Worm (Caenorhabditis elegans) whole organism, L4 larva: ENCODE results near the gene appg-2.

Source experiments
- F26F4.8 ChIP-seq: fragments of 200-800 bp; sonication (Bioruptor generic); conservative IDR thresholded peaks from 2 replicates; pipeline ENCODE4 v1.3.6; 2022; ENCODE audit warnings: missing genetic modification characterization, missing compliant biosample characterization
- Y105C5A.15 ChIP-seq: fragments of 200-800 bp; sonication (Bioruptor generic); IDR thresholded peaks from 2 replicates; pipeline ENCODE4 v1.3.6; 2022; ENCODE audit warnings: missing genetic modification characterization, missing compliant biosample characterization
- Y48G9A.11 ChIP-seq: fragments of 200-800 bp; sonication (Bioruptor generic); IDR thresholded peaks from 2 replicates; pipeline ENCODE4 v1.3.6; 2022; ENCODE audit warnings: missing genetic modification reagents, missing genetic modification characterization, missing compliant biosample characterization
- ZK337.2 ChIP-seq: fragments of 200-800 bp; sonication (Bioruptor generic); IDR thresholded peaks from 2 replicates; pipeline ENCODE4 v1.3.6; 2022; ENCODE audit warnings: missing genetic modification reagents, missing genetic modification characterization, missing compliant biosample characterization
- aha-1 ChIP-seq: fragments of 150-350 bp; peaks from one replicate; lab custom pipeline; 2014; ENCODE audit warnings: missing biosample characterization, missing genetic modification characterization
- aly-2 ChIP-seq: sonication (generic microtip); optimal IDR thresholded peaks from 2 replicates; lab custom pipeline; 2018; ENCODE audit warnings: missing biosample characterization, missing genetic modification characterization
- ama-1 ChIP-seq: fragments of 150-350 bp; optimal IDR thresholded peaks from 2 replicates; lab custom pipeline; 2014; ENCODE audit warnings: inconsistent platforms, mixed read lengths
- ceh-32 ChIP-seq: sonication (generic microtip); optimal IDR thresholded peaks from 2 replicates; lab custom pipeline; 2016; ENCODE audit warnings: mild to moderate bottlenecking, missing genetic modification characterization, missing compliant biosample characterization; ENCODE audit not compliant: poor library complexity
- ceh-44 ChIP-seq: fragments of 200-800 bp; sonication (Bioruptor generic); IDR thresholded peaks from 2 replicates; pipeline ENCODE4 v1.3.6; 2022; ENCODE audit warnings: missing genetic modification reagents, missing genetic modification characterization, missing compliant biosample characterization
- ceh-62 ChIP-seq: sonication (generic microtip); optimal IDR thresholded peaks from 2 replicates; lab custom pipeline; 2017; ENCODE audit warnings: missing biosample characterization, missing genetic modification characterization
- ceh-82 ChIP-seq: sonication (generic microtip); optimal IDR thresholded peaks from 2 replicates; lab custom pipeline; 2017; ENCODE audit warnings: missing biosample characterization, missing genetic modification characterization
- ces-1 ChIP-seq: fragments of 150-350 bp; sonication (generic microtip); optimal IDR thresholded peaks from 4 replicates; lab custom pipeline; 2014; ENCODE audit warnings: missing biosample characterization, missing genetic modification reagents, missing genetic modification characterization
- ctbp-1 ChIP-seq: fragments of 200-800 bp; sonication (Bioruptor generic); IDR thresholded peaks from 2 replicates; pipeline ENCODE4 v1.3.6; 2022; ENCODE audit warnings: missing genetic modification reagents, missing genetic modification characterization, missing compliant biosample characterization
- dmd-8 ChIP-seq: fragments of 200-800 bp; sonication (Bioruptor generic); IDR thresholded peaks from 2 replicates; pipeline ENCODE4 v1.3.6; 2022; ENCODE audit warnings: missing genetic modification characterization, missing compliant biosample characterization
- duxl-1 ChIP-seq: sonication (generic microtip); optimal IDR thresholded peaks from 2 replicates; lab custom pipeline; 2016; ENCODE audit warnings: mild to moderate bottlenecking, missing genetic modification characterization, moderate library complexity, missing compliant biosample characterization; ENCODE audit not compliant: poor library complexity
- dve-1 ChIP-seq: sonication (generic microtip); optimal IDR thresholded peaks from 2 replicates; lab custom pipeline; 2017; ENCODE audit warnings: antibody characterized with exemption, mild to moderate bottlenecking, missing genetic modification characterization, missing compliant biosample characterization; ENCODE audit not compliant: insufficient read depth
- fos-1 ChIP-seq: fragments of 150-350 bp; optimal IDR thresholded peaks from 2 replicates; lab custom pipeline; 2014; ENCODE audit warnings: missing biosample characterization, missing genetic modification characterization
- hif-1 ChIP-seq, 2 experiments: sonication (generic microtip); optimal IDR thresholded peaks; 2 replicates each; lab custom pipeline; 2016 to 2017; ENCODE audit warnings: missing compliant biosample characterization in 2 of 2, missing genetic modification characterization in 2 of 2, missing genetic modification reagents in 2 of 2, missing genotype in 2 of 2, mild to moderate bottlenecking in 1 of 2
- hlh-11 ChIP-seq: fragments of 200-800 bp; sonication (Bioruptor generic); optimal IDR thresholded peaks from 2 replicates; lab custom pipeline; 2018; ENCODE audit warnings: mild to moderate bottlenecking, missing genetic modification characterization, missing compliant biosample characterization
- hlh-30 ChIP-seq: sonication (generic microtip); optimal IDR thresholded peaks from 2 replicates; lab custom pipeline; 2017; ENCODE audit warnings: antibody characterized with exemption, mild to moderate bottlenecking, missing genetic modification characterization, missing compliant biosample characterization; ENCODE audit not compliant: insufficient read depth
- lin-13 ChIP-seq: fragments of 150-350 bp; optimal IDR thresholded peaks from 2 replicates; lab custom pipeline; 2014; ENCODE audit warnings: missing biosample characterization, missing genetic modification reagents, missing genetic modification characterization
- lin-38 ChIP-seq: fragments of 200-800 bp; sonication (Bioruptor generic); IDR thresholded peaks from 2 replicates; pipeline ENCODE4 v1.3.6; 2022; ENCODE audit warnings: missing genetic modification reagents, missing genetic modification characterization, missing compliant biosample characterization
- lsy-2 ChIP-seq, 2 experiments: fragments of 150-350 bp in 1 of 2; sonication (generic microtip) in 1 of 2; optimal IDR thresholded peaks; 2 replicates each; lab custom pipeline; 2014 to 2017; ENCODE audit warnings: missing biosample characterization in 2 of 2, missing genetic modification characterization in 2 of 2
- madf-5 ChIP-seq, 2 experiments: fragments of 200-800 bp; sonication (Bioruptor generic); IDR thresholded peaks; 2 replicates each; pipeline ENCODE4 v1.3.6; 2022; ENCODE audit warnings: missing compliant biosample characterization in 2 of 2, missing genetic modification characterization in 2 of 2
- mep-1 ChIP-seq: fragments of 150-350 bp; sonication (generic microtip); optimal IDR thresholded peaks from 3 replicates; lab custom pipeline; 2014; ENCODE audit warnings: missing biosample characterization, missing genetic modification characterization
- mes-2 ChIP-seq: sonication (generic microtip); optimal IDR thresholded peaks from 2 replicates; lab custom pipeline; 2016; ENCODE audit warnings: missing genotype, mild to moderate bottlenecking, missing genetic modification characterization, missing compliant biosample characterization; ENCODE audit not compliant: poor library complexity, severe bottlenecking
- mxl-3 ChIP-seq: fragments of 200-800 bp; sonication (Bioruptor generic); optimal IDR thresholded peaks from 2 replicates; lab custom pipeline; 2018; ENCODE audit warnings: mild to moderate bottlenecking, missing genetic modification characterization, missing compliant biosample characterization
- nhr-102 ChIP-seq: sonication (generic microtip); optimal IDR thresholded peaks from 2 replicates; lab custom pipeline; 2016; ENCODE audit warnings: mild to moderate bottlenecking, missing genetic modification characterization, moderate library complexity, missing compliant biosample characterization
- nhr-237 ChIP-seq: sonication (generic microtip); optimal IDR thresholded peaks from 2 replicates; lab custom pipeline; 2017; ENCODE audit warnings: missing biosample characterization, missing genetic modification characterization
- nhr-28 ChIP-seq: fragments of 150-350 bp; optimal IDR thresholded peaks from 2 replicates; lab custom pipeline; 2014; ENCODE audit warnings: missing biosample characterization, missing genetic modification characterization
- nhr-42 ChIP-seq: fragments of 200-800 bp; sonication (Bioruptor generic); IDR thresholded peaks from 2 replicates; pipeline ENCODE4 v1.3.6; 2022; ENCODE audit warnings: missing genetic modification characterization, missing compliant biosample characterization
- nhr-48 ChIP-seq: sonication (generic microtip); optimal IDR thresholded peaks from 2 replicates; lab custom pipeline; 2016; ENCODE audit warnings: mild to moderate bottlenecking, missing genetic modification characterization, missing compliant biosample characterization
- pqm-1 ChIP-seq: sonication (generic microtip); optimal IDR thresholded peaks from 2 replicates; lab custom pipeline; 2017; ENCODE audit warnings: missing biosample characterization, missing genetic modification characterization
- skn-1 ChIP-seq: fragments of 150-350 bp; optimal IDR thresholded peaks from 2 replicates; lab custom pipeline; 2014; ENCODE audit warnings: missing biosample characterization, missing genetic modification characterization
- unc-130 ChIP-seq: sonication (generic microtip); optimal IDR thresholded peaks from 2 replicates; lab custom pipeline; 2016; ENCODE audit warnings: missing genetic modification reagents, missing genetic modification characterization, missing compliant biosample characterization
- unc-39 ChIP-seq: sonication (generic microtip); optimal IDR thresholded peaks from 2 replicates; lab custom pipeline; 2017; ENCODE audit warnings: missing biosample characterization, missing genetic modification characterization
- unc-62 ChIP-seq, 3 experiments: fragments of 150-350 bp in 1 of 3; sonication (generic microtip); optimal IDR thresholded peaks in 2 of 3; peaks in 1 of 3; 1 replicate in 1 of 3; 2 replicates in 2 of 3; lab custom pipeline; 2014 to 2017; ENCODE audit warnings: missing biosample characterization in 3 of 3, missing genetic modification characterization in 3 of 3, missing genetic modification reagents in 3 of 3, missing genotype in 1 of 3
- zag-1 ChIP-seq: fragments of 150-350 bp; optimal IDR thresholded peaks from 2 replicates; lab custom pipeline; 2014; ENCODE audit warnings: missing biosample characterization, missing genetic modification characterization
- zip-11 ChIP-seq: fragments of 200-800 bp; sonication (Bioruptor generic); IDR thresholded peaks from 2 replicates; pipeline ENCODE4 v1.3.6; 2022; ENCODE audit warnings: missing genetic modification characterization, missing compliant biosample characterization
- zip-2 ChIP-seq: fragments of 150-350 bp; optimal IDR thresholded peaks from 2 replicates; lab custom pipeline; 2014; ENCODE audit warnings: missing biosample characterization, missing genetic modification characterization
- ztf-11 ChIP-seq: fragments of 150-350 bp; optimal IDR thresholded peaks from 2 replicates; lab custom pipeline; 2014; ENCODE audit warnings: missing biosample characterization, missing genetic modification characterization

The appg-2 gene

DNA sequence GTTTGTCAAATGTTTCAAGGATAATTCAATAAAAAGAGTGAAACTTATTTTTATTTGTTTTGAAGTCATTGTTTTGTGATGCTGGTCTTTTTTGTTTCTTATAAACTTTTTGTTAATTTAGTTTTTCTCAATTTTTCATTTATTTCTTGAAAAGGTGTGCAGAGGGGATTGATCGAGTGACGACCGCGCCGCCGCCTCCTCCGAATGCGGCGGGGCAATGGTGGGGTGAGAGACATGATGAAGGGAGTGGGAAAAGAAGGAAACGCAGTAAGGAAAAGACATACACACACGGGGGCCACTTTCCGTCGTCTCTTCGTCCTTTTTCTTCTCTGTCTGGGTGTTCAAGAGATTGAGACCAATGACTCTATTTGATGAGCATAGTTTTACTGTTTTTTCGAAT is 31.6 kb upstream of the appg-2 start (continued):
- peak; percentile 48 for TF ChIP-seq mep-1
- TF ChIP-seq unc-130 (GFP tag; lab: Kevin White, UChicago): no peak
- no peak for TF ChIP-seq Y48G9A.11 (GFP tag; lab: Robert Waterston, UW)
- TF ChIP-seq zip-11: no peak
- peak; percentile 30 for TF ChIP-seq hlh-30 (tag; lab: Kevin White, UChicago)
- peak; percentile 3 for TF ChIP-seq pqm-1
- TF ChIP-seq ztf-11 (tag; lab: Kevin White, UChicago): no peak
- no peak for TF ChIP-seq aha-1 (tag; lab: Kevin White, UChicago)
- peak; percentile 25 for TF ChIP-seq dve-1 (tag; lab: Kevin White, UChicago)
- peak; percentile 54 for TF ChIP-seq mes-2 (tag; lab: Kevin White, UChicago)
- TF ChIP-seq skn-1 (tag; lab: Kevin White, UChicago): no peak
- no peak for TF ChIP-seq zag-1
- TF ChIP-seq unc-39 (tag; lab: Kevin White, UChicago): no peak
- peak; percentile 20 for TF ChIP-seq hlh-11 (tag; lab: Kevin White, UChicago)
- no peak for TF ChIP-seq madf-5 (GFP tag; IDR thresholded peaks at IDR 0.05; lab: Robert Waterston, UW)
- TF ChIP-seq zip-2 (tag; lab: Kevin White, UChicago): no peak

DNA sequence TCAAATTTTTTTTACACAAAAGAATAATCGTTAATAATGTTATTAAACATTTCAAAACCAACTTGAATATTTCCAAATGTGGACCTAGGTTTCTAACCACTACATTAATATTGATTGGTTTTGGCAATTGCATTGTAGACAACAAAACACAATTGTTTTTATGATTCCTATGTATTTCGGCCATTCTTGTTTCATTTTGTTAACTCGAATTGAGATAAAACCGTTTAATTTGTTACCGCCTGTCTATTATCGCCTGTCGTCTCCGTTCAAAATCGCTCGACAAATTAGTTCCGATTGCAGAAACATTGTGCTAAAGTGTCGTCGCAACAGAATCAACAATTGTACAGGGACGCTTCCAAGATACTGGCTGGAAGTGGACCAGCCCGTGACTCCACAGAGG is 30.3 kb upstream of the appg-2 start, which contains the start of gene let-19:
TSS of gene let-19 (plus strand) at position 301 of the 400 bp plus-strand sequence.
- TF ChIP-seq ceh-44 (no peak), ctbp-1 (no peak)

DNA sequence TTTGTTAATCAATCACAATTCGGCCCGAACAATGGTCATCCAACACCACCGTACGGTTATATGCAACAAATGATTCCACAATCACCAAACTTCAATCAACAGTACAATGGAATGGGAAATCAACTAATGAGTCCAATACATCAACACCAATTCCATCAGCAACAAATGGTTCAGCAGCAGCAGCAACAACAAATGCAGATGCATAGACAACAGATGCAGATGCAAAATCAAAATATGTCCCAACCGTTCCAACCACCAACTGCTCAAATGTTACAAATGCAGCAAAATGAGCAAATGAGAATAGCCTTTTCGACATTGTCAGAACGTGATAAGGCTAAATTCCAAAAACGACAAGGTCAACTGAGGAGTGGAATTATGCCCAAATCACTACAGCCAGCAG is 24.4 kb upstream of the appg-2 start:
- TF ChIP-seq fos-1 (tag; lab: Kevin White, UChicago) (no peak), unc-62 (GFP tag; optimal IDR thresholded peaks at IDR 0.05 in 1 of 2; lab: Kevin White, UChicago) (peak in 1 of 2 experiments; percentile 93), unc-62 (tag; optimal IDR thresholded peaks at IDR 0.05; lab: Kevin White, UChicago) (no peak)

DNA sequence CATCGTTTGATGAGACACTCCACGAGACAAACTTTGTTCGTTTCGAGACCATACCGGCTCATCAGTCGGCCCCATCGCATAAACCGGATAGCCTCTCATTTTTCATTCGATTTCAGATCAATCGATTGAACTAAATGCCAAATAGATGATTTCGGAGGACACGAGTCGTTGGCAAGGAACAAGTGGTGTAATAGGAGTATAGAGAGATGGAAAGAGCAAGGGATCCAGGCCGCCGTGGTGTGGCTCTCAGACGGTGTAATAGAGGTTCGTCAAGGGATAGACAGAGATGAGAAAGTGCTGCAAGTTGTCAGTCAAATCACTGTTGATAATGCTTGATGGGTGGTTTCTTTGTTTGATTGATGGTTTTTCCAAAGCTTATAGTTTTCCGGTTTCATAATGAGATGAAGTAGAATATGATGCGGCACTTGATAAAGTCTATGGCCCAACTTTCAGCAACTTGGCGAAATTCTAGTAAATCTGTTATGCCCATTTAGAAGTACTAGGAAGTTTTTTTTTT is 17.4 kb upstream of the appg-2 start, which contains the start of gene sgn-1:
TSS of gene sgn-1 (minus strand) at position 220 of the 517 bp plus-strand sequence.
- peak in 1 of 2 experiments; percentile 40 for TF ChIP-seq unc-62 (GFP tag; optimal IDR thresholded peaks at IDR 0.05 in 1 of 2; lab: Kevin White, UChicago)
- TF ChIP-seq unc-62 (tag; optimal IDR thresholded peaks at IDR 0.05; lab: Kevin White, UChicago): no peak
- peak; percentile 6 for TF ChIP-seq mxl-3 (GFP tag; lab: Kevin White, UChicago)
- TF ChIP-seq ama-1: no peak

DNA sequence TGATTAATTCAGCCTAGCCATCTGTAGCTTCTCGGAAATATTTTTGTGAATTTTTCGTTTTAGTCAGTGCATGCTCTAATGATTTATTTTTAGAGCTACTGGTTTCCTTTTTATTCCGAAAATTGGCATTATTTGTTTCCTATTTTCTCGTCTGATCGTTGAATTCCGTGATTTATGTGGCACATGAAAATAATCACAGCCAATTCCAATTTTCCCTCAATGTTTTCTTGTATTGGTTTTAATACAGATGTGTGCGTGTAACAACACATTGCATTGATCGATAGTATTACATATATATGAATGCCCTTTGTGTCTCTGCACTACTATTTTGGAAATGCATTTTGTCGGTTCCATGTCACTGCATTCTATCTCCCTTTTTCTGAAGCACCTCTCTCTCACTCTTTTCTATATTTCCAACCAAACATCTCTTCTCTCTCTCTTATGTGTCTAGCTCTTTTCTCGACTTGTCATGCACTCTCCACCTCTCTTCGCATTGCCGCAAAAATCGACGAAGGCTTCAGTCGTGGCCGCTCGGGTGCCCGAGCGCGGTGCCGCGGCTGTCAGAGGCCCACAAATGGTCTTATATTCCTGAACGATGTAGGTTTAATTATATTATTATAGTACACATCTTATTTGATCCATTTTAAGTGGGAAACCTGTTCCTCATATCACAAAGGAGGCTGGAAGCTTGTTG is 16.5 kb upstream of the appg-2 start:
- TF ChIP-seq nhr-237 (tag; lab: Kevin White, UChicago): no peak
- TF ChIP-seq nhr-28: peak; percentile 16
- TF ChIP-seq unc-39 (tag; lab: Kevin White, UChicago): no peak
- TF ChIP-seq nhr-102 (tag; lab: Kevin White, UChicago): no peak
- peak; percentile 57 for TF ChIP-seq dve-1 (tag; lab: Kevin White, UChicago)
- no peak for TF ChIP-seq zip-11
- no peak for TF ChIP-seq duxl-1 (tag; lab: Kevin White, UChicago)
- TF ChIP-seq F26F4.8 (GFP tag; lab: Robert Waterston, UW): no peak
- TF ChIP-seq lsy-2 (tag; optimal IDR thresholded peaks at IDR 0.05; lab: Kevin White, UChicago): peak in 1 of 2 experiments; percentile 41
- no peak for TF ChIP-seq ceh-82 (tag; lab: Kevin White, UChicago)
- TF ChIP-seq ces-1 (GFP tag; lab: Kevin White, UChicago): no peak
- no peak for TF ChIP-seq lin-13 (GFP tag; lab: Kevin White, UChicago)
- no peak for TF ChIP-seq Y105C5A.15 (GFP tag; lab: Robert Waterston, UW)
- no peak for TF ChIP-seq nhr-42 (GFP tag; lab: Robert Waterston, UW)
- TF ChIP-seq aly-2 (tag; lab: Kevin White, UChicago): no peak
- TF ChIP-seq ceh-62 (tag; lab: Kevin White, UChicago): no peak
- no peak for TF ChIP-seq nhr-48 (tag; lab: Kevin White, UChicago)
- TF ChIP-seq lin-38: no peak
- TF ChIP-seq ZK337.2 (GFP tag; lab: Robert Waterston, UW): no peak
- no peak for TF ChIP-seq ceh-32 (tag; lab: Kevin White, UChicago)
- TF ChIP-seq dmd-8: no peak
- TF ChIP-seq aha-1 (tag; lab: Kevin White, UChicago): peak; percentile 95
- no peak for TF ChIP-seq madf-5 (GFP tag; IDR thresholded peaks at IDR 0.05; lab: Robert Waterston, UW)
- no peak for TF ChIP-seq pqm-1
- TF ChIP-seq zip-2 (tag; lab: Kevin White, UChicago): no peak
- peak in 1 of 2 experiments; percentile 22 for TF ChIP-seq hif-1 (tag; optimal IDR thresholded peaks at IDR 0.05; lab: Kevin White, UChicago)
